Worm (Caenorhabditis elegans) whole organism, L1 larva: ENCODE data around the gene sru-48.

Experiments
- C04F5.9 ChIP-seq: sonication (generic microtip); optimal IDR thresholded peaks from 2 replicates; lab custom pipeline; 2016; ENCODE audit warnings: missing genetic modification characterization, missing compliant biosample characterization
- F16B12.6 ChIP-seq: fragments of 150-350 bp; optimal IDR thresholded peaks from 2 replicates; lab custom pipeline; 2014; ENCODE audit warnings: missing biosample characterization, missing genetic modification characterization
- aha-1 ChIP-seq: fragments of 150-350 bp; optimal IDR thresholded peaks from 2 replicates; lab custom pipeline; 2014; ENCODE audit warnings: missing biosample characterization, missing genetic modification characterization
- alr-1 ChIP-seq: fragments of 200-800 bp; sonication (Bioruptor generic); optimal IDR thresholded peaks from 2 replicates; lab custom pipeline; 2018; ENCODE audit warnings: borderline replicate concordance, mild to moderate bottlenecking, missing genetic modification characterization, missing compliant biosample characterization
- ceh-63 ChIP-seq: fragments of 200-800 bp; sonication (Bioruptor generic); optimal IDR thresholded peaks from 2 replicates; lab custom pipeline; 2018; ENCODE audit warnings: mild to moderate bottlenecking, missing genetic modification characterization, missing compliant biosample characterization
- ceh-8 ChIP-seq: fragments of 200-800 bp; sonication (Bioruptor generic); optimal IDR thresholded peaks from 2 replicates; lab custom pipeline; 2018; ENCODE audit warnings: mild to moderate bottlenecking, missing genetic modification characterization, moderate library complexity, missing compliant biosample characterization
- ces-1 ChIP-seq: fragments of 150-350 bp; optimal IDR thresholded peaks from 2 replicates; lab custom pipeline; 2014; ENCODE audit warnings: missing biosample characterization, missing genetic modification reagents, missing genetic modification characterization
- efl-3 ChIP-seq: fragments of 200-800 bp; sonication (Bioruptor generic); optimal IDR thresholded peaks from 2 replicates; lab custom pipeline; 2018; ENCODE audit warnings: mild to moderate bottlenecking, missing genetic modification characterization, missing compliant biosample characterization
- egl-27 ChIP-seq, 2 experiments: fragments of 150-350 bp in 1 of 2; sonication (generic microtip); optimal IDR thresholded peaks; 3 replicates each; lab custom pipeline; 2017 to 2018; ENCODE audit warnings: missing biosample characterization in 2 of 2, missing genetic modification characterization in 2 of 2, missing genetic modification reagents in 2 of 2
- hpl-2 ChIP-seq: fragments of 150-350 bp; optimal IDR thresholded peaks from 2 replicates; lab custom pipeline; 2014; ENCODE audit warnings: missing biosample characterization, missing genetic modification reagents, missing genetic modification characterization
- isw-1 ChIP-seq: fragments of 200-800 bp; sonication (Bioruptor generic); IDR thresholded peaks from 2 replicates; pipeline ENCODE4 v1.3.6; 2022; ENCODE audit warnings: missing genetic modification characterization, missing compliant biosample characterization
- lin-13 ChIP-seq: fragments of 150-350 bp; optimal IDR thresholded peaks from 2 replicates; lab custom pipeline; 2014; ENCODE audit warnings: missing biosample characterization, missing genetic modification reagents, missing genetic modification characterization
- lin-14 ChIP-seq: fragments of 200-800 bp; sonication (Bioruptor generic); optimal IDR thresholded peaks from 2 replicates; lab custom pipeline; 2018; ENCODE audit warnings: mild to moderate bottlenecking, missing genetic modification characterization, moderate library complexity, missing compliant biosample characterization
- lin-35 ChIP-seq, 2 experiments: fragments of 150-350 bp; optimal IDR thresholded peaks; 2 replicates each; lab custom pipeline; 2014; ENCODE audit warnings: missing biosample characterization in 2 of 2, missing genetic modification characterization in 2 of 2, missing genetic modification reagents in 2 of 2
- lsy-2 ChIP-seq, 2 experiments: fragments of 150-350 bp; optimal IDR thresholded peaks; 2 replicates each; lab custom pipeline; 2014; ENCODE audit warnings: missing biosample characterization in 2 of 2, missing genetic modification characterization in 2 of 2
- mdl-1 ChIP-seq, 2 experiments: fragments of 150-350 bp; optimal IDR thresholded peaks; 2 replicates each; lab custom pipeline; 2014 to 2017; ENCODE audit warnings: missing biosample characterization in 2 of 2, missing genetic modification characterization in 2 of 2, inconsistent platforms in 1 of 2
- mef-2 ChIP-seq: fragments of 150-350 bp; optimal IDR thresholded peaks from 2 replicates; lab custom pipeline; 2014; ENCODE audit warnings: missing biosample characterization, missing genetic modification characterization
- mep-1 ChIP-seq: fragments of 150-350 bp; optimal IDR thresholded peaks from 2 replicates; lab custom pipeline; 2014; ENCODE audit warnings: missing biosample characterization, missing genetic modification characterization
- nhr-19 ChIP-seq: fragments of 200-800 bp; sonication (Bioruptor generic); conservative IDR thresholded peaks from 2 replicates; pipeline ENCODE4 v1.3.6; 2022; ENCODE audit warnings: missing genetic modification characterization, missing compliant biosample characterization
- nhr-20 ChIP-seq: sonication (generic microtip); optimal IDR thresholded peaks from 2 replicates; lab custom pipeline; 2016; ENCODE audit warnings: mild to moderate bottlenecking, missing genetic modification characterization, missing compliant biosample characterization
- nhr-28 ChIP-seq: fragments of 150-350 bp; optimal IDR thresholded peaks from 2 replicates; lab custom pipeline; 2014; ENCODE audit warnings: missing biosample characterization, missing genetic modification characterization
- nhr-71 ChIP-seq: sonication (generic microtip); optimal IDR thresholded peaks from 2 replicates; lab custom pipeline; 2016; ENCODE audit warnings: mild to moderate bottlenecking, missing genetic modification characterization, moderate library complexity, missing compliant biosample characterization
- nhr-84 ChIP-seq: sonication (generic microtip); optimal IDR thresholded peaks from 2 replicates; lab custom pipeline; 2017; ENCODE audit warnings: missing biosample characterization, missing genetic modification characterization
- nhr-85 ChIP-seq: sonication (generic microtip); peaks from one replicate; lab custom pipeline; 2016; ENCODE audit warnings: missing genetic modification characterization, inconsistent platforms, missing compliant biosample characterization
- nhr-90 ChIP-seq: sonication (generic microtip); optimal IDR thresholded peaks from 2 replicates; lab custom pipeline; 2016; ENCODE audit warnings: mild to moderate bottlenecking, missing genetic modification characterization, missing compliant biosample characterization; ENCODE audit not compliant: poor library complexity
- rnt-1 ChIP-seq: sonication (generic microtip); optimal IDR thresholded peaks from 2 replicates; lab custom pipeline; 2016; ENCODE audit warnings: mild to moderate bottlenecking, missing genetic modification characterization, moderate library complexity, missing compliant biosample characterization
- skn-1 ChIP-seq: fragments of 150-350 bp; optimal IDR thresholded peaks from 2 replicates; lab custom pipeline; 2014; ENCODE audit warnings: missing biosample characterization, missing genetic modification characterization
- snpc-4 ChIP-seq: fragments of 150-350 bp; optimal IDR thresholded peaks from 2 replicates; lab custom pipeline; 2014; ENCODE audit warnings: missing biosample characterization, missing genetic modification characterization
- snu-23 ChIP-seq: sonication (generic microtip); optimal IDR thresholded peaks from 2 replicates; lab custom pipeline; 2016; ENCODE audit warnings: missing genetic modification characterization, missing compliant biosample characterization
- sptf-1 ChIP-seq: fragments of 150-350 bp; optimal IDR thresholded peaks from 2 replicates; lab custom pipeline; 2014; ENCODE audit warnings: missing biosample characterization, missing genetic modification characterization
- swsn-7 ChIP-seq: sonication (generic microtip); optimal IDR thresholded peaks from 2 replicates; lab custom pipeline; 2016; ENCODE audit warnings: missing genetic modification characterization, missing compliant biosample characterization
- tbx-2 ChIP-seq: sonication (generic microtip); optimal IDR thresholded peaks from 2 replicates; lab custom pipeline; 2016; ENCODE audit warnings: missing genetic modification characterization, missing compliant biosample characterization
- unc-86 ChIP-seq: sonication (generic microtip); optimal IDR thresholded peaks from 2 replicates; lab custom pipeline; 2016; ENCODE audit warnings: missing genetic modification characterization, missing compliant biosample characterization
- unc-98 ChIP-seq: fragments of 200-800 bp; sonication (Bioruptor generic); IDR thresholded peaks from 2 replicates; pipeline ENCODE4 v1.3.6; 2022; ENCODE audit warnings: missing genetic modification characterization, missing compliant biosample characterization
- xbp-1 ChIP-seq: sonication (generic microtip); optimal IDR thresholded peaks from 2 replicates; lab custom pipeline; 2016; ENCODE audit warnings: missing genetic modification characterization, missing compliant biosample characterization
- zag-1 ChIP-seq: fragments of 150-350 bp; optimal IDR thresholded peaks from 2 replicates; lab custom pipeline; 2014; ENCODE audit warnings: missing biosample characterization, missing genetic modification characterization
- zip-4 ChIP-seq: fragments of 200-800 bp; sonication (Bioruptor generic); optimal IDR thresholded peaks from 2 replicates; lab custom pipeline; 2018; ENCODE audit warnings: mild to moderate bottlenecking, missing genetic modification characterization, moderate library complexity, missing compliant biosample characterization
- ztf-4 ChIP-seq: fragments of 150-350 bp; optimal IDR thresholded peaks from 2 replicates; lab custom pipeline; 2014; ENCODE audit warnings: missing biosample characterization, missing genetic modification characterization

Gene sru-48

DNA sequence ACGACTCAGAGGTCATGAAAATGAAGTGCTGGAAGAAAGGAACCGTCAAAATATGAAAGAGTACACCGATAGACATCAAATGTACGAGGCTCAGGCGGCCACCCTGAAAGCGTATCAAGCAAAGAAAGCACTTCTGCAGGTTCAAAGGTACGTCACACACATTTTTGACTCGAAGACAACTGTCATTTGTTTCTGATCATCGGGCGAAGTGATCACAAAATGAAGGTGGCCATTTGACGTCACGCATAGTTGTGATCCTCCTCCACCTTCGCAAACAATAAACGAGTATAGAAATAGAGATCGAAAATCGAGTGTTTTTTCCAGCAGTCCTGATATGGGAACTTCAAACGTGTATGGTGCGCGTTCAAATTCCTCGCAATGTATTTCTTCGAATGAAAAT lies 19.3 kb downstream of the sru-48 start:
- no peak for TF ChIP-seq ces-1 (GFP tag; lab: Kevin White, UChicago)
- TF ChIP-seq nhr-90 (tag; lab: Kevin White, UChicago), result no peak
- TF ChIP-seq skn-1 (tag; lab: Kevin White, UChicago), result no peak
- peak; percentile 46 for TF ChIP-seq nhr-71 (tag; lab: Kevin White, UChicago)
- peak; percentile 39 for TF ChIP-seq nhr-19 (GFP tag; lab: Robert Waterston, UW)
- TF ChIP-seq mef-2 (tag; lab: Kevin White, UChicago), result no peak
- peak; percentile 76 for TF ChIP-seq rnt-1 (tag; lab: Kevin White, UChicago)
- peak in 1 of 2 experiments; percentile 10 for TF ChIP-seq mdl-1 (tag; optimal IDR thresholded peaks at IDR 0.05; lab: Kevin White, UChicago)
- no peak for TF ChIP-seq ceh-8 (GFP tag; lab: Kevin White, UChicago)
- no peak for TF ChIP-seq nhr-84 (tag; lab: Kevin White, UChicago)
- TF ChIP-seq efl-3, result no peak
- no peak for TF ChIP-seq alr-1 (tag; lab: Kevin White, UChicago)
- TF ChIP-seq snu-23 (GFP tag; lab: Kevin White, UChicago), result peak; percentile 20
- TF ChIP-seq lin-14 (GFP tag; lab: Kevin White, UChicago), result peak; percentile 58

DNA sequence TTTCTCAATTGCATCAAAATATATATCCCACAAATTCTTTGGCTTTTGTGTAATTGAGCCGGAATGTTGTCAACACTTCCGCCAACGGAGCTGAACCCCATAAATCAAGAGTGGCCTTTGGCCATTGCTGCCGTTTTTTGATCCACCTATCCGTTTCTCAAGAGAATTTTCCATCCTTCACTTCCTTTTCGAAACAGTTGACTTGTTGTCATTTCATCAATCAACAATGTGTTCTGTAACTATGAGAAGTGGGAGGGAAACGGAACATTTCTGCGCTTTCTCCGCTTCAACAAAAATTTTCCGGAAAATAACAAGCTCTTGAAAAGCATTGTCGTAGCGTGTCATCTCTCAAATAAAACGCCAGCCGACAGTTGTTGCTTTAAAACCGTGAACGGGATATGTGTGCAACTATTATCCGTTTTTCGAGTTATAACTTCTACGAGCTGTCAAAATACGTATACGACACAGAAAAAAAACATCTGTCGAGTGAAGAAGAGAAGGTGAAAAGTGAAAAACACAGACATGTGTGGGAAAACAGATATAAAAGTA lies 19.9 kb downstream of the sru-48 start:
- TF ChIP-seq nhr-71 (tag; lab: Kevin White, UChicago) (peak; percentile 25), rnt-1 (tag; lab: Kevin White, UChicago) (peak; percentile 40), ztf-4 (tag; lab: Kevin White, UChicago) (no peak), nhr-20 (tag; lab: Kevin White, UChicago) (no peak), mep-1 (no peak), egl-27 (tag; optimal IDR thresholded peaks at IDR 0.05; lab: Kevin White, UChicago) (no peak), lsy-2 (tag; optimal IDR thresholded peaks at IDR 0.05; lab: Kevin White, UChicago) (no peak), ceh-63 (no peak), snpc-4 (tag; lab: Kevin White, UChicago) (no peak), hpl-2 (GFP tag; lab: Kevin White, UChicago) (no peak), swsn-7 (tag; lab: Kevin White, UChicago) (no peak), nhr-85 (peak; percentile 56), nhr-28 (no peak), efl-3 (no peak), lin-13 (no peak), nhr-19 (GFP tag; lab: Robert Waterston, UW) (no peak), zip-4 (GFP tag; lab: Kevin White, UChicago) (no peak), aha-1 (tag; lab: Kevin White, UChicago) (no peak), alr-1 (tag; lab: Kevin White, UChicago) (no peak), lin-14 (GFP tag; lab: Kevin White, UChicago) (peak; percentile 48), unc-86 (no peak), isw-1 (GFP tag; lab: Robert Waterston, UW) (no peak), unc-98 (no peak), lin-35 (GFP tag; optimal IDR thresholded peaks at IDR 0.05; lab: Kevin White, UChicago) (no peak)

DNA sequence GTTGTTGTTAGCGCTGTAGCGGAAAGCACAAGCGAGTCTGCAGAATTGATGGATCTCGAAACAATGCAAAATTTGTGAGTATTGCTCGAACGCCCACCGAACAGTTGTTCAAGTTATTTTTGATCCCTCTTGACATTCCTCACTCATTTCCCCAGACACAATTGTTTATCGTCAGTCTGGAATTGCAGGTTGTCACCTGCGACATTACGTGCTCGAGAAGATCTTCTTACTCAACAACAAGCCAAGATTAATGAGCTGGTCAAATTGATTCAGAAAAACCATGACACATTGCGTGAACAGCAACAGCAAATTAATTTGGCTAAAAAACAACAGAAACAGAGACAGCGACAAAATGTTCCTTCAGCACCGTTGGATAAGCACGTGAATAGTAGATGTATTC lies 21.9 kb downstream of the sru-48 start:
- TF ChIP-seq C04F5.9 (tag; lab: Kevin White, UChicago) (no peak), sptf-1 (no peak), xbp-1 (no peak), lin-35 (GFP tag; optimal IDR thresholded peaks at IDR 0.05; lab: Kevin White, UChicago) (no peak), unc-86 (no peak), F16B12.6 (tag; lab: Kevin White, UChicago) (no peak), tbx-2 (tag; lab: Kevin White, UChicago) (no peak), zag-1 (tag; lab: Kevin White, UChicago) (no peak), unc-98 (no peak)
